Worm (Caenorhabditis elegans) whole organism, late embryonic: Measurements from ENCODE around the gene asb-2.

ENCODE experiments used
- ceh-14 ChIP-seq: sonication (generic microtip); optimal IDR thresholded peaks from 2 replicates; lab custom pipeline; 2016; ENCODE audit warnings: missing genotype, missing genetic modification characterization, missing compliant biosample characterization
- ceh-34 ChIP-seq: sonication (generic microtip); optimal IDR thresholded peaks from 2 replicates; lab custom pipeline; 2016; ENCODE audit warnings: mild to moderate bottlenecking, missing genetic modification characterization, missing compliant biosample characterization
- hlh-30 ChIP-seq: sonication (generic microtip); optimal IDR thresholded peaks from 2 replicates; lab custom pipeline; 2017; ENCODE audit warnings: antibody characterized with exemption, missing genetic modification characterization, missing compliant biosample characterization; ENCODE audit not compliant: insufficient read depth
- hlh-6 ChIP-seq: sonication (generic microtip); optimal IDR thresholded peaks from 2 replicates; lab custom pipeline; 2016; ENCODE audit warnings: missing genotype, missing genetic modification characterization, missing compliant biosample characterization
- syd-9 ChIP-seq: sonication (generic microtip); optimal IDR thresholded peaks from 2 replicates; lab custom pipeline; 2016; ENCODE audit warnings: mild to moderate bottlenecking, missing genetic modification characterization, moderate library complexity, missing compliant biosample characterization

DNA sequence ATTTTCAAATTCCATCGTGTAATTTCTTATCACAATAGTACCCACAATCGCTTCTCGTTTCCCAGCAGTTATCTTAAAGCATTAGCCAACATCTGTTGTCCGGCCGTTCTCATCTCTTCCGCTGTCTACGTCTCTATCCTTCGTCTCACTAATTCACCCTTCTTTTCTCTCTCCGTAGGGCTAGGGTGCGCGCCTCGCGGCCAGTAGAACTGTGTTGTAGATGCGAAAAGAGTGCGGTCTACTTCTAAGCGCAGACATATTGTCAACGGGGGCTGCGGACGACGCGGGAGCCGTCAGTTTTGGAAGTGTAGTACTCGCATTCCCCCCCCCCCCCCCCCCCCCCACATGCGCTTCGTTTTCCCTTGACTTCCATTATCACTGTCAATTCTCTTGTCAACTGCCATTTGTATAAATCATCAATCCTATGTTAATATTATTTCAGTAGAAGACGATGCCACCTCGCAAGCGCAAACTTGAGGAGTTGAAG lies 44.1 kb downstream of the asb-2 start, which contains the start of gene spr-3:
- TF ChIP-seq hlh-6 (tag; lab: Kevin White, UChicago) (no peak), ceh-14 (no peak), syd-9 (tag; lab: Kevin White, UChicago) (no peak), ceh-34 (tag; lab: Kevin White, UChicago) (no peak), hlh-30 (tag; lab: Kevin White, UChicago) (no peak)
